Worm (Caenorhabditis elegans): ENCODE results near the gene ift-81.

Gene ift-81

DNA sequence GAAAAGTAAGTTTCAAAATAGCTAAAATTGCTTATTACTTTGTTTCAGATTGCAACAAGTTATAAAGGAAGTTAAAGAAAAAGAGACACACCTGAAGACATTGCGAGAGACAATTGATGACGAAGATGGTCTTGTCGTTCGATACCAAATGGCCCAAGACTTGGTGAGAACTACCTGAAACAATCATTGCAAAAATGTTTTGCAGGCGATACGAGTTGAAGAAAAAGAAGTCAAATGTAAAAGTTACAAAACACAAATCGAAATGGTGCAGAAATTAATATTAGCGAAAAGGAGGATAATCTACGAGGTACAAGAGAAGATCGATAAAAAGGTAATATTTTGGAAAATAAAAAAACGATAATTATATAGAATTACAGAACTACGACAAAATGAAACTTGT is 18.7 kb upstream of the ift-81 start, which contains the start of gene rga-8:
Gene rga-8, minus strand, starts transcription at position 101 of the 400 bp plus-strand sequence.
- TF ChIP-seq egl-13 (tag; optimal IDR thresholded peaks at IDR 0.05): no peak
- no peak for TF ChIP-seq vab-15 (tag; optimal IDR thresholded peaks at IDR 0.05)
- TF ChIP-seq F16B12.6 (tag; optimal IDR thresholded peaks at IDR 0.05): no peak

DNA sequence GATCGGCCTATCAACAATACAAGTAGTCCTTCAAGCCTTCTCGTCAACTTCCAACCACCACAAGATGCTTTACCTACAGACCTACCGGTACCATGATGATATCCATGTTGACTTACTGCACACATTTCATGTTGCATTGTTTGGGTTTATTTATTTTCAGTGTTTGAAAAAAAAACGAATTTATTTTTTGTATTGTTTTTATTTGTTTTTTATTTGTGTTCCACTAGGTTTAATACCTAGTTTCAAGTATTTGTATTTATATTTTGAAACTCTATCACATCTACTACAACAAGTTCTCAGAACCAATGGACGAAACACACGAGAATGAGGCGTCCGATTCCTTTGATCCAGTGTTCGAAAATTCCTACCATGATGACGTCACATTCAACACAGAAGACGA is 14.8 kb upstream of the ift-81 start, which contains the start of gene vps-41:
Gene vps-41, plus strand, starts transcription at position 301 of the 400 bp plus-strand sequence.
- TF ChIP-seq jun-1 (tag; optimal IDR thresholded peaks at IDR 0.05) (no peak), nhr-47 (tag; optimal IDR thresholded peaks at IDR 0.05) (no peak), fos-1 (tag; optimal IDR thresholded peaks at IDR 0.05) (no peak), sox-4 (tag; optimal IDR thresholded peaks at IDR 0.05) (no peak), vab-15 (tag; optimal IDR thresholded peaks at IDR 0.05) (no peak), C34B4.2 (tag; optimal IDR thresholded peaks at IDR 0.05) (no peak), ztf-4 (tag; optimal IDR thresholded peaks at IDR 0.05) (no peak), skn-1 (tag; optimal IDR thresholded peaks at IDR 0.05) (no peak), mdl-1 (tag; optimal IDR thresholded peaks at IDR 0.05) (no peak), snpc-4 (tag; optimal IDR thresholded peaks at IDR 0.05) (no peak), unc-62 (GFP tag; optimal IDR thresholded peaks at IDR 0.05) (no peak), nhr-11 (tag; optimal IDR thresholded peaks at IDR 0.05) (no peak), nhr-12 (tag; optimal IDR thresholded peaks at IDR 0.05) (no peak), unc-30 (tag; optimal IDR thresholded peaks at IDR 0.05) (no peak)

DNA sequence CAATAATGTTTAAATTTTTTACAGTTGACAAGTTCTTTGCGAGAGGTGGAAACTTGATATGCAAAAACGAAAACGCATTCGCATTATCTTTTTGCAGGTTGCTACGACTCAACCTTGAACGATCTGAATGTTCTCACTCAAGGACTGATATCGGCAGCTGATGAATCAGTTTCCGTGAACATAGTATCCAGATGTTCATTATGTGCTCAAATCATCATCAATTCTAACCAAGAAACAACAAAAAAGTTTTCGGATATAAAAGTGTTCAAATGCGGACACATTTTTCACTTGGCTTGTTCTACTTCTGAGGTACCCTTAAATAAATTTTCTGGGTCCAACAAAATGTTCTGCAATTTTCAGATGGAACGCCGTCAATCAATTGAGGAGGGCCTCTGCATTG is 9.3 kb upstream of the ift-81 start:
- TF ChIP-seq nhr-85 (tag): peak; percentile 18
- TF ChIP-seq skn-1 (tag; optimal IDR thresholded peaks at IDR 0.05): no peak

DNA sequence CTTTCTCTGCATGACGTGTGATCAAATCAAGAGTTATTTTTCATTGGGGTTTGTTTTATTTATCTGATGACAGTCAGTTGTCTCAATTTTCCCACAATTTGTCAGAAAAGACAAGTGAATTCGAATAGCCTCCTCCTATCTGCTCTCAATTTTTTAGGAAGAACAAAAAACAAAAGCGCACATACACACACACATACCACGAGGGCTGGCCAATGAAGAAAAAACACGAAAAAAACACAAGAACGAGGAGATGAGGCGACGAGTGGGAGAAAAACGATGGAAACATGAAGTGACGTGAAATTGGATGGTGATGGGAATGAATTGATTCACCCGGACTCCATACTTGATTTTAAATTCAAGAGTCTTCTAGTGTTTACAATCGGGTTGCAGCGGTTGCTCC is 4.5 kb upstream of the ift-81 start:
- no peak for TF ChIP-seq mef-2 (tag; optimal IDR thresholded peaks at IDR 0.05)
- TF ChIP-seq lin-14 (GFP tag; optimal IDR thresholded peaks at IDR 0.05): peak; percentile 59
- TF ChIP-seq nhr-237 (tag; optimal IDR thresholded peaks at IDR 0.05): no peak
- TF ChIP-seq sptf-1 (tag; optimal IDR thresholded peaks at IDR 0.05): no peak
- TF ChIP-seq nhr-19 (GFP tag; conservative IDR thresholded peaks at IDR 0.05): no peak

DNA sequence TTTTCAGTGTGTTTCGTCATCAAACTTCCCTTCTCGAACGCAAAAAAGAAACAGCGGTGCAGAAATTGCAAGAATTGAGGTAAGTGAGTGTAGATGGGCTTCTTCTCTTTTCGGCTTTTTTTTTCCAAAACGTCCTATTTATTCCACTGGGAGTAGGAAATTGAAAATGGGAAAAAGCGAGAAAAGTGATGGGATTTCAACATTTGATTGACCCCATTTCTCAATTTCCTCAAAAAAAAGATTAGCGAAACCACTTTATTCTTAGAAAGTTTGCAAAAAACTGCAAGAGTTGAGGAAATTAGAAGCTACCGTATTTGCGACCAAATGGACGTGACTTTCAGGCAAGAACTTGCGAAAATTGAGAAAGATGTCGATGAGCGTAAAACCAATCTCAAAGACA is 5.1 kb downstream of the ift-81 start, which contains the start of gene ags-3:
Gene ags-3, minus strand, starts transcription at position 101 of the 400 bp plus-strand sequence.
- TF ChIP-seq nhr-237 (tag; optimal IDR thresholded peaks at IDR 0.05): no peak
- no peak for TF ChIP-seq lir-3 (tag; optimal IDR thresholded peaks at IDR 0.05; ENCODE audit: poor library complexity)
- TF ChIP-seq elt-2 (tag; optimal IDR thresholded peaks at IDR 0.05): no peak
- no peak for TF ChIP-seq pqm-1 (tag; optimal IDR thresholded peaks at IDR 0.05)
- TF ChIP-seq irx-1 (tag; optimal IDR thresholded peaks at IDR 0.05): no peak
- TF ChIP-seq mef-2 (tag; optimal IDR thresholded peaks at IDR 0.05): no peak
- no peak for TF ChIP-seq snu-23 (GFP tag; optimal IDR thresholded peaks at IDR 0.05)

DNA sequence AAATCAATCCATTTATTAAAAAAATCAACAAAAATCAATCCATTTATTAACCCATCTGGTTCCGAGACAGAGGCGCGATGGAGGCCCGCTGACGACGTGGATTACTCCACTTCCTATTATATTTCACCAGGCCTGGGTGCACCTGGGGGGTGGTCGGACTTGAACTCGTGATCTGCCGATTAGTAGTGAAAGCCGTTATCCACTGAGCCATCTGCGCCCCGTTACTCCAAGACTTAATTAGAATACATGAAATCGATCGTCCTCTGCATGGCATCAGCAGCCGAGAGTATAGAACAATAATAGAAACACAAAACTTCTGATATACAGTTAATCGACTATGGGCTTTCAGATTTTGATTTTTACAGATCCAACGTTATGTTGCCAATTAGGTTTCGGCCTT is 11.3 kb downstream of the ift-81 start:
- TF ChIP-seq hlh-17 (GFP tag; optimal IDR thresholded peaks at IDR 0.05; ENCODE audit: borderline replicate concordance) (no peak), lin-15B (tag; optimal IDR thresholded peaks at IDR 0.05) (no peak), C16A3.4 (tag; optimal IDR thresholded peaks at IDR 0.05) (no peak), aly-2 (tag; optimal IDR thresholded peaks at IDR 0.05) (no peak), tbx-2 (tag; optimal IDR thresholded peaks at IDR 0.05) (no peak), ama-1 (optimal IDR thresholded peaks at IDR 0.05) (no peak), ceh-8 (GFP tag; optimal IDR thresholded peaks at IDR 0.05) (no peak), elt-3 (tag; optimal IDR thresholded peaks at IDR 0.05) (no peak), F16B12.6 (tag; optimal IDR thresholded peaks at IDR 0.05) (no peak), lin-13 (GFP tag; optimal IDR thresholded peaks at IDR 0.05) (no peak), unc-86 (tag; optimal IDR thresholded peaks at IDR 0.05) (no peak), nhr-90 (tag; optimal IDR thresholded peaks at IDR 0.05; ENCODE audit: poor library complexity) (no peak), pqm-1 (tag; optimal IDR thresholded peaks at IDR 0.05) (no peak), nhr-20 (tag; optimal IDR thresholded peaks at IDR 0.05) (no peak), fkh-4 (tag; optimal IDR thresholded peaks at IDR 0.05; ENCODE audit: borderline replicate concordance) (no peak), jun-1 (tag; optimal IDR thresholded peaks at IDR 0.05) (no peak), unc-130 (tag; optimal IDR thresholded peaks at IDR 0.05) (no peak), nhr-71 (tag; optimal IDR thresholded peaks at IDR 0.05) (no peak)

All from whole organism, L1 larva.